Fruit fly (Drosophila melanogaster): Measurements from ENCODE around the gene CG13062.

CG13062 gene

DNA sequence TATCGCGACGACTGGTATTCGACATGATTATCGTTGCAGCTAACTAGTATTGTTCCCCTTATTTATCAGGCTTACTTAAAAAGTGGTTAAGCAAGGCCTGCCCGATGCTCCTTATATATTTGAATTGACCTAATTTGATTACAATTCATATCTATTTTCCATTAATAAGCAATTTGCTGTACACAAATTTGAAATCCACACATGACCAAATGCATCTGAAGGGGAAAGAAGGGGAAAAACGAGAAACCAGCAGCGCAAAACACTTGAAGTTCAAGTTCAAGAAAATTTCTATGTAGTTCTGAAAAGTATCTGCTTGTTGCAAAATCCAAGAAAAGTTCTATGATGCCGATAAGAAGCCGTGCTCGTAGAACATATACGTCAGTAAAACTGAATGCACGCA, 12.6 kb downstream of the CG13062 start, which contains the start of the genes CG13040 and CG13039:
Gene CG13040 (minus strand): TSS at position 101 of the 400 bp plus-strand sequence.
Gene CG13039 (minus strand): TSS at position 106 of the 400 bp plus-strand sequence.
- TF ChIP-seq CG17801 (GFP tag; optimal IDR thresholded peaks at IDR 0.05; ENCODE audit: partially characterized antibody) = no peak

DNA sequence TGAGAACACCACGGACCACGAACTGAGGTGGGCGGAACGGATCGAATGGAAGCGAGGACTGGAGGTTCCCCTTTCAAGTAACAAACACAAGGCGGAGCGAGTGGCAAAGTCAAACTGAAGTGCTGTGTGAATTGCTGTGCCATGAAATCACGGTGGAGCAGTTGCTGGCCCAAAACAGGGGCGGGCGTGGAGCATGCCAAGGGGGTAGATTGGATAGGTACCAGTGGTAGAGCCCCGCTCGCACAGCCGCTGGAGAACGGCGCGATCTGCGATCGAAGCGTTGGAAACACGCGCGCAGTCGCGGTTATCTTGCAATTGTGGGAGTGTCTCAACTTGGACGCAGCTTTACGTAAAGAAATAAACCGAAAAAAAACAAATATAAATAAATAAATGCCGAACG, 13.7 kb downstream of the CG13062 start, which contains the start of gene CG13038:
Gene CG13038 (minus strand): TSS at position 118 of the 400 bp plus-strand sequence.
- TF ChIP-seq CG17801 (GFP tag; optimal IDR thresholded peaks at IDR 0.05; ENCODE audit: partially characterized antibody) = no peak

DNA sequence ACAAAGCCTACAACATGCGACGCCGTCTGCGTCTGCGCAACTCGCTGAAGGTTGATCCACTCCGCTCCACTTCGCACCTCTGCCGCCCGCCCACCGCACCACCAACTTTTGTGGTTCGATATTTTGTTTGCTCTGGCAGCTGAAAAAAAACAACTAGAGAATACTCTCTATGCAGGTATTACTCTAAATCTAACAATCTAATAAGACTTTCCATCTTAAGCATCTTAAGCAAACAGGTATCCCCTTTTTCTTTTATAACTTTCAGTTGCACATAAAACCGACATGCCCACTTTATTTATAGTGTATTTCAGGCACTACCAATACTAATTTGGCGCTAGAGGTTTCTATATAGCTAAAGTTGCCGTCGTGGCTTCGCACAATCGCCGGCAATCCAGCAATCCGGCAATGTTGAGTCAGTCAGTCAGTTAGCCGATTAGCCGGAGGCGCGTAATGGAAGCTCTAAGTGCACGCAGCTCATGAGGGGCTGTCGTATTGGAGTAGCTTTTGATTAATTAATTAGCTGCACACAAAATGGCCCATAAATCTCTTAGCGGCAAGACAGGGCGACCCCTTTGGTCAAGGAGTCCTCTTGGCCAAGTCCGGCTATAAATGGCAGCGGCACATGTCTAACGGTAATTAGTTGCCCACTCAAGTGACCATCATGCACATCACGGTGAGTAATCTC, 14.3 kb downstream of the CG13062 start, which contains the start of gene CG13058:
Gene CG13058 (plus strand): TSS at position 635 of the 685 bp plus-strand sequence.
- TF ChIP-seq CG17801 (GFP tag; optimal IDR thresholded peaks at IDR 0.05; ENCODE audit: partially characterized antibody) = no peak

DNA sequence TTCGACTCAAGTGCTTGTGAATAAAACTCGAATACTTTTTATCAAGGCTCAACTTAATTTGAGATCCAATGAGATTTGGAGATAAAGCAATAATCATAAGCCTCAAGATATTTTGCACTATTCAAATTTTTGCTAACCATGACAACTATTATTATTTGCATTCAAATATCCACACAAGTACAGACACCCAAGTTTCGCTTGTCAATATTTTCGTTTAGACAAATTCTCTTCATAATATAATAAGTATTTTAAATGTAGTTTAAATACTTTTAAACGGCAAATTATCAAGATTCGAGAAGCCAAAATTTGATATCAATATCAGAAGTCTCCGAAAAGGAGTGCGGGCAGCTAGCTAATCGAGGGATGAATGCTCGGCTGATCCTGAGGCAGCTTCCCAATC, 15.4 kb downstream of the CG13062 start, which contains the start of gene CG33061:
Gene CG33061 (plus strand): TSS at position 301 of the 400 bp plus-strand sequence.
- TF ChIP-seq CG17801 (GFP tag; optimal IDR thresholded peaks at IDR 0.05; ENCODE audit: partially characterized antibody) = no peak

DNA sequence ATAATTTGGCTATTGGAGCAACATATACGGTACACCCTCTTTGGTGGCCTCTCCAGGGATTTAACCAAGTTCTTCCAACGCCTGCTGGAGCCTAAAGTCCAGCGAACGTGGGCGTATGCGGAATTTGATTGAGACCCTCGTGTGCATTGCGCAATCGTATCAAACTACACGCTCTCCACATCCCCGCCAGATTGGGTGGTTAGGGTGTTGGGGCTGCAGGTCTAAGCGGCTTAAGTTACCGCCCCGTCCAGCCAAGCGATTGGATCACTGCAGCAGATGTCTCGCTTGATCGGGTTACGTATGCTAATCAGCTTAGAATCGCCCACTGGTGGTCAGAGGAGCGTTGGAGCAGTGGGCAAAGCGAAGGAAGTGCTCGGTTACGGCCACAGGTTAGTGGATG, 16.7 kb downstream of the CG13062 start, which contains the start of gene CG33060:
Gene CG33060 (plus strand): TSS at position 301 of the 400 bp plus-strand sequence.
- TF ChIP-seq CG17801 (GFP tag; optimal IDR thresholded peaks at IDR 0.05; ENCODE audit: partially characterized antibody) = no peak

DNA sequence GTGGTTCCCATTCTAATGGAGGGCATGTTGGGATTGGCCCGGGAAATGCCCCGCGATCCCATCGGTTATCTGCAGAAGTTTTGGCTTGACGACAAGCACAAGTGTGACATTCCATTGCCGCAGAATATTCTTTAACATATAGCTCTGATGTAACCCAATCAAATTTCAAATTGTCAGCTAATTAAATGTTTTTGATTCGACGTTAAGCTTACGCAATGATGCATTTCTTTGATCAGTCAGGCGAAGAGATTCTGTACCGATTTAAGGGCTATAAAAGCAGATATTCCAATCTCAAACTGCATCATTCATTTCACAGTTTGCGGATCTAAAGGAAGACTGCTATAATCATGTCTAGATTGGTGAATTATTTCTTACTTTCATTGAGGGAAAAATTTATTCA, 17.5 kb downstream of the CG13062 start, which contains the start of gene retinin:
Gene retinin (plus strand): TSS at position 301 of the 400 bp plus-strand sequence.
- no peak for TF ChIP-seq CG17801 (GFP tag; optimal IDR thresholded peaks at IDR 0.05; ENCODE audit: partially characterized antibody)

DNA sequence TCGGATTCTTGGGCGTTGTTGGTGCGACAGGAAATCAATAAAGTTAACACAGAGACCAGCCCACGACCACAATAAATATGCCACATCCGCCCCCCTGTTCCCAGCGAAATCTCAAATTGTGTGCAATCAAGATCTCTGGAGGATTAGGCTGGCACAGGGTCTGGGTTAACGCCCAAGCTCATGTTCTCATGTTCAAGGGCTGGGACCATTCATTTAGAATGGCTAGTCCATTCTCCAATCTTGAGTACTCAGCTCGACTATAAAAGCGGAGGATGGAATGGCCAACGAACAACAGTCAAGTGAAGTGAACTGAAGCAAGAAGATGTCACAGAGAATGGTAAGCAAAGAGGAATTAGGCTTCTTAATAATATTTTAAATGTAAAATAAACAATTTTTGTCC, 18.9 kb downstream of the CG13062 start, which contains the start of gene CG13056:
Gene CG13056 (plus strand): TSS at position 301 of the 400 bp plus-strand sequence.
- TF ChIP-seq CG17801 (GFP tag; optimal IDR thresholded peaks at IDR 0.05; ENCODE audit: partially characterized antibody) = no peak

dm6 chr3L:16334876-16335275, 20.8 kb downstream of the CG13062 start:
- TF ChIP-seq CG17801 (GFP tag; optimal IDR thresholded peaks at IDR 0.05; ENCODE audit: partially characterized antibody) = no peak

dm6 chr3L:16337739-16338138, 23.7 kb downstream of the CG13062 start:
- no peak for TF ChIP-seq CG17801 (GFP tag; optimal IDR thresholded peaks at IDR 0.05; ENCODE audit: partially characterized antibody)

dm6 chr3L:16338703-16339102, 24.6 kb downstream of the CG13062 start, which contains the start of gene CG4998:
TSS of gene CG4998 (plus strand) at chr3L:16339003.
- no peak for TF ChIP-seq CG17801 (GFP tag; optimal IDR thresholded peaks at IDR 0.05; ENCODE audit: partially characterized antibody)

DNA sequence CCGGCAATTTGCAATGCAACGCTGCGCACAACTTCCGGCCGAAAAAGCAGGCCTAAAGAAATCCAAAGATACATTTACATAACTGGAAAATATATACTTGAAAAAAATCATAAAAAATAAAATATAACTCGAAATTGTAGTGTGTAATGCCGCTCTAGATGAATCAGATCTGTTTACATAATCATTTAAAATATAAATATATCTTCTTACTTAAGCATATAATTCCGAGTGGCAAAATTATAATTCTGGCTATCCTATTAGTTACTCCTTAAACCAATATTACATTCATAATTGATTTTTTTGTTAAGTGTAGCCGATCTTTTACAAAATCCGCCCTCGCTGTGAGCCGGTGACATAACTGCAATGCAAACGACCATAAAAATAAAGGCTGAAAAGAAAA, 25.4 kb downstream of the CG13062 start:
- no peak for TF ChIP-seq CG17801 (GFP tag; optimal IDR thresholded peaks at IDR 0.05; ENCODE audit: partially characterized antibody)

DNA sequence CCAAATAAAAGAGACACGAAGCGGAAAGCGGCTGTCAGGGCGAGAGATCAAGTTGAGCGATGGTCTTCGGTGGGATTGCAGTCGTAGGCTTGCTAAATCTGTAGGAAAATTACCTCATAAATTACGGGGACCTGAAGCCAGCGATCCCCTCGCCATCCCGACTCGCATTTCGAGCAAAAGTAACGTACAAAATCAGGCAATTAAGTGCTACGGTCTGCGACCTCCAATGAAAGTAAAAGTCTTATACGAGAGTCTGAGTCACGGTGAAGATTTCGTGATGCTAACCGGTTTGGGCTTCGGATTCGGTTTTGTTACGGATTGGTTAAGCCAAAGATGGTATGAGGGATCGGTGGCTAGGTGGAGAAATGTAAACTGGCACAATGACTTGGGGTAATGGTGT, 25.8 kb downstream of the CG13062 start:
- TF ChIP-seq CG17801 (GFP tag; optimal IDR thresholded peaks at IDR 0.05; ENCODE audit: partially characterized antibody) = no peak

DNA sequence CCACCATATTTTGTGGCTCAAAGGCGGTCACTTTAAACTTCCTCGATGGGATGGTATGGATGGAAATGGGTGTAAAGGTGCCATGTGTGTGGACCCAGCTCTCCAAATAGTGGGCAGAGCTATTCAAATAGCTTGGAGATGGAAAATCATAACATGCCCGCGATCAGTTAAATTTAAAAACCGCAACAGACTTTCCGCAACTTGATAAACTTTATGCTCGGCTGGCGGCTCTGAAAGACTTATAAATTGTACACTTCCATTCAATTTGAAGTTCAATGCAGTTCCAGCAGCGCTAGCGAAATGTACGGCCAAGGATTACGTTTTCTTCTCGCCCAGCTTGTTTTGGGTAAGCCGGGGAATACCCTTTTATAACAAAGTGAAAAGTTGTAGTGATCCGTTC, 31.9 kb downstream of the CG13062 start, which contains the start of gene CG33257:
Gene CG33257 (plus strand): TSS at position 301 of the 400 bp plus-strand sequence.
- no peak for TF ChIP-seq CG17801 (GFP tag; optimal IDR thresholded peaks at IDR 0.05; ENCODE audit: partially characterized antibody)

dm6 chr3L:16347914-16348313, 33.8 kb downstream of the CG13062 start, which contains the start of gene mRpS34:
TSS of gene mRpS34 (plus strand) at chr3L:16348074.
- no peak for TF ChIP-seq CG17801 (GFP tag; optimal IDR thresholded peaks at IDR 0.05; ENCODE audit: partially characterized antibody)

dm6 chr3L:16349686-16350085, 35.6 kb downstream of the CG13062 start:
- no peak for TF ChIP-seq CG17801 (GFP tag; optimal IDR thresholded peaks at IDR 0.05; ENCODE audit: partially characterized antibody)

Measured in ovary, adult (tissue).